Fruit fly (Drosophila melanogaster) whole organism, embryonic: ENCODE data around the gene CIA30.

Experiments used
- Antp ChIP-seq: fragments of 200-800 bp; sonication (Bioruptor generic); optimal IDR thresholded peaks from 3 replicates; lab custom pipeline; 2016; ENCODE audit warnings: missing biosample characterization, missing genetic modification characterization
- Asciz ChIP-seq: fragments of 200-800 bp; sonication (Bioruptor generic); optimal IDR thresholded peaks from 2 replicates; lab custom pipeline; 2017; ENCODE audit warnings: missing biosample characterization, mild to moderate bottlenecking, missing genetic modification characterization, missing genetic modification reagents
- BtbVII ChIP-seq: fragments of 200-800 bp; sonication (Bioruptor generic); optimal IDR thresholded peaks from 3 replicates; lab custom pipeline; 2017; ENCODE audit warnings: missing biosample characterization, mild to moderate bottlenecking, missing genetic modification characterization
- CG10147 ChIP-seq: fragments of 200-800 bp; sonication (Bioruptor generic); optimal IDR thresholded peaks from 2 replicates; lab custom pipeline; 2019; ENCODE audit warnings: missing biosample characterization, mild to moderate bottlenecking, missing genetic modification characterization, moderate library complexity
- CG10209 ChIP-seq: fragments of 200-800 bp; sonication (Bioruptor generic); optimal IDR thresholded peaks from 3 replicates; lab custom pipeline; 2017; ENCODE audit warnings: missing biosample characterization, mild to moderate bottlenecking, missing genetic modification characterization, missing genetic modification reagents
- CG10654 ChIP-seq: fragments of 200-800 bp; sonication (Bioruptor generic); optimal IDR thresholded peaks from 2 replicates; lab custom pipeline; 2016; ENCODE audit warnings: missing biosample characterization, missing genetic modification characterization
- CG10959 ChIP-seq: fragments of 200-800 bp; sonication (Bioruptor generic); IDR thresholded peaks from 2 replicates; pipeline ENCODE4 v1.3.6; 2022; ENCODE audit warnings: missing biosample characterization, missing genetic modification characterization
- CG12071 ChIP-seq: fragments of 200-800 bp; sonication (Bioruptor generic); optimal IDR thresholded peaks from 3 replicates; lab custom pipeline; 2018; ENCODE audit warnings: missing biosample characterization, mild to moderate bottlenecking, missing genetic modification characterization
- CG12104 ChIP-seq: fragments of 200-800 bp; sonication (Bioruptor generic); optimal IDR thresholded peaks from 3 replicates; lab custom pipeline; 2016; ENCODE audit warnings: missing biosample characterization, missing genetic modification characterization
- CG12236 ChIP-seq: fragments of 200-800 bp; sonication (Bioruptor generic); optimal IDR thresholded peaks from 2 replicates; lab custom pipeline; 2016; ENCODE audit warnings: missing biosample characterization, missing genetic modification characterization
- CG12299 ChIP-seq: fragments of 200-800 bp; sonication (Bioruptor generic); optimal IDR thresholded peaks from 2 replicates; lab custom pipeline; 2018; ENCODE audit warnings: missing biosample characterization, mild to moderate bottlenecking, missing genetic modification characterization
- CG15601 ChIP-seq: fragments of 200-800 bp; sonication (Bioruptor generic); optimal IDR thresholded peaks from 3 replicates; lab custom pipeline; 2019; ENCODE audit warnings: missing biosample characterization, mild to moderate bottlenecking, missing genetic modification characterization, moderate library complexity
- CG16779 ChIP-seq: fragments of 200-800 bp; sonication (Bioruptor generic); IDR thresholded peaks from 2 replicates; pipeline ENCODE4 v1.3.6; 2022; ENCODE audit warnings: missing biosample characterization, missing genetic modification characterization
- CG18011 ChIP-seq: fragments of 200-800 bp; sonication (Bioruptor generic); optimal IDR thresholded peaks from 2 replicates; lab custom pipeline; 2017; ENCODE audit warnings: missing biosample characterization, missing genetic modification characterization, mild to moderate bottlenecking, moderate library complexity, missing genotype
- CG18262 ChIP-seq: fragments of 200-800 bp; optimal IDR thresholded peaks from 3 replicates; lab custom pipeline; 2019; ENCODE audit warnings: missing biosample characterization, mild to moderate bottlenecking, missing genetic modification characterization, moderate library complexity
- CG1832 ChIP-seq: fragments of 200-800 bp; sonication (Bioruptor generic); optimal IDR thresholded peaks from 2 replicates; lab custom pipeline; 2017; ENCODE audit warnings: missing biosample characterization, mild to moderate bottlenecking, missing genetic modification characterization, inconsistent platforms
- CG2678 ChIP-seq: fragments of 200-800 bp; sonication (Bioruptor generic); optimal IDR thresholded peaks from 3 replicates; lab custom pipeline; 2019; ENCODE audit warnings: missing biosample characterization, mild to moderate bottlenecking, missing genetic modification characterization, moderate library complexity
- CG31388 ChIP-seq: fragments of 200-800 bp; sonication (Bioruptor generic); optimal IDR thresholded peaks from 2 replicates; lab custom pipeline; 2016; ENCODE audit warnings: missing biosample characterization, missing genetic modification characterization
- CG32532 ChIP-seq: fragments of 200-800 bp; sonication (Bioruptor generic); IDR thresholded peaks from 2 replicates; pipeline ENCODE4 v1.3.6; 2022; ENCODE audit warnings: missing biosample characterization, missing genetic modification characterization
- CG3838 ChIP-seq: fragments of 200-800 bp; sonication (Bioruptor generic); optimal IDR thresholded peaks from 3 replicates; lab custom pipeline; 2016; ENCODE audit warnings: missing biosample characterization, missing genetic modification characterization
- CG4707 ChIP-seq: fragments of 200-800 bp; sonication (Bioruptor generic); optimal IDR thresholded peaks from 2 replicates; lab custom pipeline; 2018; ENCODE audit warnings: missing biosample characterization, mild to moderate bottlenecking, missing genetic modification characterization, moderate library complexity
- CG4854 ChIP-seq: fragments of 200-800 bp; sonication (Bioruptor generic); optimal IDR thresholded peaks from 2 replicates; lab custom pipeline; 2016; ENCODE audit warnings: missing biosample characterization, missing genetic modification characterization, inconsistent platforms
- CG6175 ChIP-seq: fragments of 200-800 bp; sonication (Bioruptor generic); IDR thresholded peaks from 3 replicates; pipeline ENCODE4 v1.3.6; 2022; ENCODE audit warnings: missing biosample characterization, missing genetic modification characterization
- CG6254 ChIP-seq: fragments of 200-800 bp; sonication (Bioruptor generic); optimal IDR thresholded peaks from 3 replicates; lab custom pipeline; 2017; ENCODE audit warnings: mild to moderate bottlenecking, missing biosample characterization, missing genetic modification reagents, missing genetic modification characterization
- CG6272 ChIP-seq: fragments of 200-800 bp; sonication (Bioruptor generic); IDR thresholded peaks from 2 replicates; pipeline ENCODE4 v1.3.6; 2022; ENCODE audit warnings: missing biosample characterization, missing genetic modification characterization
- CG6689 ChIP-seq: fragments of 200-800 bp; sonication (Bioruptor generic); IDR thresholded peaks from 2 replicates; pipeline ENCODE4 v1.3.6; 2022; ENCODE audit warnings: missing biosample characterization, missing genetic modification characterization
- CG7357 ChIP-seq: fragments of 200-800 bp; sonication (Bioruptor generic); IDR thresholded peaks from 3 replicates; pipeline ENCODE4 v1.3.6; 2022; ENCODE audit warnings: missing biosample characterization, missing genetic modification characterization
- Dip2 ChIP-seq: fragments of 200-800 bp; sonication (Bioruptor generic); IDR thresholded peaks from 2 replicates; pipeline ENCODE4 v1.3.6; 2022; ENCODE audit warnings: missing biosample characterization, missing genetic modification characterization
- Fer3 ChIP-seq: fragments of 200-800 bp; sonication (Bioruptor generic); optimal IDR thresholded peaks from 2 replicates; lab custom pipeline; 2018; ENCODE audit warnings: missing biosample characterization, mild to moderate bottlenecking, missing genetic modification characterization, moderate library complexity
- Gsc ChIP-seq: fragments of 200-800 bp; sonication (Bioruptor generic); IDR thresholded peaks from 2 replicates; pipeline ENCODE4 v1.3.6; 2022; ENCODE audit warnings: missing biosample characterization, missing genetic modification characterization
- Gug ChIP-seq: fragments of 200-800 bp; sonication (Bioruptor generic); IDR thresholded peaks from 4 replicates; pipeline ENCODE4 v1.3.6; 2022; ENCODE audit warnings: missing biosample characterization, missing genetic modification characterization
- HHEX ChIP-seq: fragments of 200-800 bp; sonication (Bioruptor generic); optimal IDR thresholded peaks from 3 replicates; lab custom pipeline; 2017; ENCODE audit warnings: missing biosample characterization, mild to moderate bottlenecking, missing genetic modification characterization, missing genetic modification reagents
- NFAT ChIP-seq: fragments of 200-800 bp; sonication (Bioruptor generic); IDR thresholded peaks from 2 replicates; pipeline ENCODE4 v1.3.6; 2022; ENCODE audit warnings: missing biosample characterization, missing genetic modification characterization
- Oli ChIP-seq: fragments of 200-800 bp; sonication (Bioruptor generic); optimal IDR thresholded peaks from 2 replicates; lab custom pipeline; 2018; ENCODE audit warnings: missing biosample characterization, mild to moderate bottlenecking, missing genetic modification characterization, moderate library complexity
- Side ChIP-seq: fragments of 200-800 bp; sonication (Bioruptor generic); optimal IDR thresholded peaks from 2 replicates; lab custom pipeline; 2016; ENCODE audit warnings: missing biosample characterization, missing genetic modification characterization
- al ChIP-seq: fragments of 200-800 bp; sonication (Bioruptor generic); IDR thresholded peaks from 2 replicates; pipeline ENCODE4 v1.3.6; 2022; ENCODE audit warnings: missing biosample characterization, missing genetic modification characterization
- ase ChIP-seq: fragments of 200-800 bp; sonication (Bioruptor generic); IDR thresholded peaks from 3 replicates; pipeline ENCODE4 v1.3.6; 2022; ENCODE audit warnings: missing biosample characterization, missing genetic modification characterization
- ato ChIP-seq: fragments of 200-800 bp; sonication (Bioruptor generic); IDR thresholded peaks from 2 replicates; pipeline ENCODE4 v1.3.6; 2022; ENCODE audit warnings: missing biosample characterization, missing genetic modification characterization; ENCODE audit not compliant: partially characterized antibody
- caup ChIP-seq: fragments of 200-800 bp; sonication (Bioruptor generic); optimal IDR thresholded peaks from 3 replicates; lab custom pipeline; 2017; ENCODE audit warnings: missing biosample characterization, mild to moderate bottlenecking, missing genetic modification characterization, moderate library complexity; ENCODE audit not compliant: severe bottlenecking
- chif ChIP-seq, 2 experiments: fragments of 200-800 bp; sonication (Bioruptor generic); optimal IDR thresholded peaks; 3 replicates each; lab custom pipeline; 2016; ENCODE audit warnings: missing biosample characterization in 2 of 2, missing genetic modification characterization in 2 of 2
- dan ChIP-seq: fragments of 200-800 bp; sonication (Bioruptor generic); IDR thresholded peaks from 2 replicates; pipeline ENCODE4 v1.3.6; 2022; ENCODE audit warnings: missing biosample characterization, missing genetic modification characterization
- fd3F ChIP-seq: fragments of 200-800 bp; sonication (Bioruptor generic); optimal IDR thresholded peaks from 2 replicates; lab custom pipeline; 2018; ENCODE audit warnings: missing biosample characterization, mild to moderate bottlenecking, missing genetic modification characterization, moderate library complexity
- gsb ChIP-seq: fragments of 200-800 bp; sonication (Bioruptor generic); IDR thresholded peaks from 2 replicates; pipeline ENCODE4 v1.3.6; 2022; ENCODE audit warnings: missing biosample characterization, missing genetic modification characterization
- knrl ChIP-seq: fragments of 200-800 bp; sonication (Bioruptor generic); IDR thresholded peaks from 3 replicates; pipeline ENCODE4 v1.3.6; 2022; ENCODE audit warnings: missing biosample characterization, missing genetic modification characterization; ENCODE audit not compliant: partially characterized antibody
- lab ChIP-seq: fragments of 200-800 bp; sonication (Bioruptor generic); optimal IDR thresholded peaks from 3 replicates; lab custom pipeline; 2017; ENCODE audit warnings: missing biosample characterization, missing genetic modification characterization, mild to moderate bottlenecking, moderate library complexity, missing genetic modification reagents
- mirr ChIP-seq: fragments of 200-800 bp; sonication (Bioruptor generic); optimal IDR thresholded peaks from 3 replicates; lab custom pipeline; 2018; ENCODE audit warnings: missing biosample characterization, mild to moderate bottlenecking, missing genetic modification characterization
- peb ChIP-seq: fragments of 200-800 bp; sonication (Bioruptor generic); IDR thresholded peaks from 2 replicates; pipeline ENCODE4 v1.3.6; 2022; ENCODE audit warnings: missing biosample characterization, missing genetic modification characterization
- pfk ChIP-seq: fragments of 200-800 bp; sonication (Bioruptor generic); optimal IDR thresholded peaks from 2 replicates; lab custom pipeline; 2018; ENCODE audit warnings: missing biosample characterization, mild to moderate bottlenecking, missing genetic modification characterization, moderate library complexity
- psq ChIP-seq: fragments of 200-800 bp; sonication (Bioruptor generic); optimal IDR thresholded peaks from 2 replicates; lab custom pipeline; 2017; ENCODE audit warnings: missing biosample characterization, missing genetic modification characterization
- slbo ChIP-seq: fragments of 200-800 bp; sonication (Bioruptor generic); IDR thresholded peaks from 2 replicates; pipeline ENCODE4 v1.3.6; 2022; ENCODE audit warnings: missing biosample characterization, missing genetic modification characterization
- zfh2 ChIP-seq: fragments of 200-800 bp; sonication (Bioruptor generic); optimal IDR thresholded peaks from 2 replicates; lab custom pipeline; 2016; ENCODE audit warnings: missing biosample characterization, missing genetic modification characterization

The CIA30 gene

dm6 chr3R:29782367-29782766 is 45.6 kb downstream of the CIA30 start (continued):
- no peak for TF ChIP-seq slbo (GFP tag; lab: Robert Waterston, UW)
- peak; percentile 36 for TF ChIP-seq Side
- no peak for TF ChIP-seq Gsc (GFP tag; lab: Robert Waterston, UW)
- no peak for TF ChIP-seq CG18011 (GFP tag; lab: Kevin White, UChicago)
- no peak for TF ChIP-seq fd3F (GFP tag; lab: Kevin White, UChicago)
- TF ChIP-seq CG10959: no peak
- peak; percentile 31 for TF ChIP-seq HHEX (GFP tag; lab: Kevin White, UChicago)
- TF ChIP-seq CG12104: no peak
- no peak for TF ChIP-seq psq (GFP tag; lab: Kevin White, UChicago)
- 0 out of 2 replicates have a peak, but pooled peaks have one; percentile 7 for TF ChIP-seq CG6689 (GFP tag; lab: Robert Waterston, UW)
- TF ChIP-seq CG15601 (tag; lab: Kevin White, UChicago): no peak
- no peak for TF ChIP-seq peb (GFP tag; lab: Robert Waterston, UW)
- TF ChIP-seq CG32532 (GFP tag; lab: Robert Waterston, UW): peak; percentile 57; the same call in 1 of the 2 replicates
- no peak for TF ChIP-seq CG12236 (GFP tag; lab: Kevin White, UChicago)
- TF ChIP-seq pfk: peak; percentile 7
- peak; percentile 66 for TF ChIP-seq mirr (GFP tag; lab: Kevin White, UChicago)
- TF ChIP-seq Oli (tag; lab: Kevin White, UChicago): no peak
- TF ChIP-seq lab: peak; percentile 65
- TF ChIP-seq caup (GFP tag; lab: Kevin White, UChicago): peak; percentile 71
- TF ChIP-seq CG18262 (tag; lab: Kevin White, UChicago): no peak
- TF ChIP-seq CG4854 (GFP tag; lab: Kevin White, UChicago): no peak
- peak; percentile 2 for TF ChIP-seq CG10147 (GFP tag; lab: Kevin White, UChicago)
- no peak for TF ChIP-seq CG6175 (GFP tag; lab: Robert Waterston, UW)
- TF ChIP-seq CG7357: no peak
- TF ChIP-seq CG10654: no peak
- no peak for TF ChIP-seq gsb (GFP tag; lab: Robert Waterston, UW)
- TF ChIP-seq knrl (GFP tag; lab: Robert Waterston, UW): 0 out of 3 replicates have a peak, but pooled peaks have one; percentile 18
- no peak for TF ChIP-seq CG4707 (GFP tag; lab: Kevin White, UChicago)
- no peak for TF ChIP-seq CG12299 (tag; lab: Kevin White, UChicago)
- peak; percentile 61 for TF ChIP-seq NFAT (GFP tag; lab: Robert Waterston, UW)
- TF ChIP-seq CG6254 (GFP tag; lab: Kevin White, UChicago): peak; percentile 10
- no peak for TF ChIP-seq Asciz (GFP tag; lab: Kevin White, UChicago)
- TF ChIP-seq dan (GFP tag; lab: Robert Waterston, UW): no peak
- TF ChIP-seq al (GFP tag; lab: Robert Waterston, UW): no peak
- no peak for TF ChIP-seq CG1832 (GFP tag; lab: Kevin White, UChicago)
- peak; percentile 50 for TF ChIP-seq CG2678 (tag; lab: Kevin White, UChicago)
- TF ChIP-seq CG16779: 0 out of 2 replicates have a peak, but pooled peaks have one; percentile 44
- peak; percentile 18 for TF ChIP-seq Antp (GFP tag; lab: Kevin White, UChicago)
- TF ChIP-seq zfh2 (GFP tag; lab: Kevin White, UChicago): no peak
- TF ChIP-seq Gug: 0 out of 4 replicates have a peak, but pooled peaks have one; percentile 5
- no peak for TF ChIP-seq Dip2 (GFP tag; lab: Robert Waterston, UW)
- TF ChIP-seq ato: peak; percentile 56; the same call in 1 of the 2 replicates
- no peak for TF ChIP-seq CG31388
- no peak for TF ChIP-seq CG6272 (GFP tag; lab: Robert Waterston, UW)
- no peak for TF ChIP-seq CG10209
- TF ChIP-seq ase: no peak
- no peak for TF ChIP-seq CG3838 (GFP tag; lab: Kevin White, UChicago)
- TF ChIP-seq CG12071 (GFP tag; lab: Kevin White, UChicago): peak; percentile 36
- TF ChIP-seq BtbVII (GFP tag; lab: Kevin White, UChicago): peak; percentile 23
- peak; percentile 38 for TF ChIP-seq Fer3
- no peak for TF ChIP-seq chif (GFP tag; optimal IDR thresholded peaks at IDR 0.05; lab: Kevin White, UChicago)
